Fruit fly (Drosophila melanogaster) whole organism, wandering third instar larva: ENCODE results near the gene CG11686.

ENCODE experiments used
- Abd-B ChIP-seq: fragments of >200 bp; optimal IDR thresholded peaks from 2 replicates; lab custom pipeline; 2017; ENCODE audit warnings: missing biosample characterization, missing genetic modification characterization
- CG32264 ChIP-seq: fragments of 200-800 bp; sonication (Bioruptor generic); optimal IDR thresholded peaks from 2 replicates; lab custom pipeline; 2016; ENCODE audit warnings: missing biosample characterization, missing genetic modification characterization
- CG9705 ChIP-seq: fragments of 200-800 bp; sonication (Bioruptor generic); optimal IDR thresholded peaks from 2 replicates; lab custom pipeline; 2018; ENCODE audit warnings: missing biosample characterization, mild to moderate bottlenecking, missing genetic modification characterization
- CrebA ChIP-seq: fragments of 200-800 bp; sonication (Bioruptor generic); optimal IDR thresholded peaks from 2 replicates; lab custom pipeline; 2016; ENCODE audit warnings: missing biosample characterization, mild to moderate bottlenecking, missing genetic modification characterization, borderline replicate concordance
- Dif ChIP-seq: fragments of 200-275, 200-300 bp; sonication (Bioruptor generic); optimal IDR thresholded peaks from 2 replicates; lab custom pipeline; 2018; ENCODE audit warnings: missing biosample characterization, missing genetic modification characterization; ENCODE audit not compliant: partially characterized antibody
- HLH106 ChIP-seq: fragments of 200-800 bp; optimal IDR thresholded peaks from 3 replicates; lab custom pipeline; 2019; ENCODE audit warnings: missing biosample characterization, mild to moderate bottlenecking, missing genetic modification characterization, moderate library complexity
- Hnf4 ChIP-seq: fragments of 200-800 bp; sonication (Bioruptor generic); optimal IDR thresholded peaks from 2 replicates; lab custom pipeline; 2016; ENCODE audit warnings: missing biosample characterization, mild to moderate bottlenecking, missing genetic modification characterization
- Hr78 ChIP-seq: fragments of >200 bp; optimal IDR thresholded peaks from 2 replicates; lab custom pipeline; 2017; ENCODE audit warnings: missing biosample characterization, missing genetic modification characterization
- Hr83 ChIP-seq: fragments of 200-300 bp; sonication (Bioruptor generic); optimal IDR thresholded peaks from 2 replicates; lab custom pipeline; 2016; ENCODE audit warnings: missing biosample characterization, mild to moderate bottlenecking, missing genetic modification characterization, moderate library complexity; ENCODE audit not compliant: poor library complexity, severe bottlenecking
- Mio ChIP-seq: sonication (Bioruptor generic); optimal IDR thresholded peaks from 2 replicates; lab custom pipeline; 2016; ENCODE audit warnings: missing biosample characterization, missing genetic modification characterization
- Myc ChIP-seq: fragments of >200 bp; optimal IDR thresholded peaks from 2 replicates; lab custom pipeline; 2017
- N ChIP-seq: fragments of >200 bp; optimal IDR thresholded peaks from 2 replicates; lab custom pipeline; 2018; ENCODE audit warnings: missing biosample characterization, missing external identifiers, missing genetic modification characterization
- OdsH ChIP-seq: fragments of 200-800 bp; sonication (Bioruptor generic); optimal IDR thresholded peaks from 2 replicates; lab custom pipeline; 2016; ENCODE audit warnings: missing biosample characterization, mild to moderate bottlenecking, missing genetic modification characterization
- Rel ChIP-seq, 2 experiments: fragments of 200-800 bp; sonication (Bioruptor generic) in 1 of 2; optimal IDR thresholded peaks; 2 replicates in 1 of 2; 3 replicates in 1 of 2; lab custom pipeline; 2016 to 2019; ENCODE audit warnings: mild to moderate bottlenecking in 2 of 2, missing biosample characterization in 2 of 2, missing genetic modification characterization in 2 of 2, moderate library complexity in 1 of 2
- Sp1 ChIP-seq: fragments of 200-800 bp; sonication (Bioruptor generic); optimal IDR thresholded peaks from 3 replicates; lab custom pipeline; 2019; ENCODE audit warnings: missing biosample characterization, mild to moderate bottlenecking, missing genetic modification characterization, moderate library complexity
- Vsx2 ChIP-seq: fragments of 200-300, 225-300 bp; sonication (Bioruptor generic); optimal IDR thresholded peaks from 2 replicates; lab custom pipeline; 2018; ENCODE audit warnings: missing biosample characterization, missing genetic modification characterization; ENCODE audit not compliant: partially characterized antibody
- br ChIP-seq: fragments of 200-800 bp; sonication (Bioruptor generic); optimal IDR thresholded peaks from 2 replicates; lab custom pipeline; 2016; ENCODE audit warnings: missing biosample characterization, missing genetic modification characterization
- brk ChIP-seq: fragments of 200-800 bp; sonication (Bioruptor generic); optimal IDR thresholded peaks from 2 replicates; lab custom pipeline; 2016; ENCODE audit warnings: missing biosample characterization, mild to moderate bottlenecking, missing genetic modification characterization
- dl ChIP-seq, 2 experiments: fragments of 175-275, 200-275 bp in 1 of 2; fragments of 200-275 bp in 1 of 2; sonication (Bioruptor generic); optimal IDR thresholded peaks; lab custom pipeline; 2018; ENCODE audit warnings: mild to moderate bottlenecking in 2 of 2, missing biosample characterization in 2 of 2, missing genetic modification characterization in 2 of 2, moderate library complexity in 2 of 2; ENCODE audit not compliant: partially characterized antibody in 2 of 2, insufficient read depth in 1 of 2
- dmrt93B ChIP-seq: fragments of 200-800 bp; sonication (Bioruptor generic); optimal IDR thresholded peaks from 2 replicates; lab custom pipeline; 2018; ENCODE audit warnings: missing biosample characterization, mild to moderate bottlenecking, missing genetic modification characterization
- dsf ChIP-seq: sonication (Bioruptor generic); optimal IDR thresholded peaks from 2 replicates; lab custom pipeline; 2016; ENCODE audit warnings: missing biosample characterization, missing genetic modification characterization, borderline replicate concordance
- ey ChIP-seq: fragments of 200-800 bp; sonication (Bioruptor generic); optimal IDR thresholded peaks from 2 replicates; lab custom pipeline; 2016; ENCODE audit warnings: missing biosample characterization, missing genetic modification characterization
- foxo ChIP-seq, 2 experiments: fragments of 200-800 bp; sonication (Bioruptor generic); optimal IDR thresholded peaks; 2 replicates in 1 of 2; 3 replicates in 1 of 2; lab custom pipeline; 2016 to 2017; ENCODE audit warnings: missing biosample characterization in 2 of 2, missing genetic modification characterization in 2 of 2
- fru ChIP-seq: fragments of 200-800 bp; sonication (Bioruptor generic); optimal IDR thresholded peaks from 3 replicates; lab custom pipeline; 2016; ENCODE audit warnings: missing biosample characterization, mild to moderate bottlenecking, missing genetic modification characterization
- h ChIP-seq: fragments of 200-800 bp; sonication (Bioruptor generic); optimal IDR thresholded peaks from 3 replicates; lab custom pipeline; 2016; ENCODE audit warnings: missing biosample characterization, mild to moderate bottlenecking, missing genetic modification characterization
- jim ChIP-seq: fragments of 175-275, 200-325 bp; sonication (Bioruptor generic); optimal IDR thresholded peaks from 2 replicates; lab custom pipeline; 2016; ENCODE audit warnings: missing biosample characterization, mild to moderate bottlenecking, missing genetic modification characterization
- lola ChIP-seq: fragments of >200 bp; optimal IDR thresholded peaks from 2 replicates; lab custom pipeline; 2017; ENCODE audit warnings: missing biosample characterization, missing genetic modification characterization
- psq ChIP-seq: fragments of 200-800 bp; sonication (Bioruptor generic); optimal IDR thresholded peaks from 3 replicates; lab custom pipeline; 2017; ENCODE audit warnings: missing biosample characterization, mild to moderate bottlenecking, missing genetic modification characterization, moderate library complexity
- rgr ChIP-seq: fragments of 200-800 bp; sonication (Bioruptor generic); optimal IDR thresholded peaks from 3 replicates; lab custom pipeline; 2016; ENCODE audit warnings: missing biosample characterization, mild to moderate bottlenecking, missing genetic modification characterization
- sage ChIP-seq: fragments of 200-800 bp; sonication (Bioruptor generic); optimal IDR thresholded peaks from 2 replicates; lab custom pipeline; 2016; ENCODE audit warnings: missing biosample characterization, mild to moderate bottlenecking, missing genetic modification characterization
- sv ChIP-seq: fragments of 200-800 bp; sonication (Bioruptor generic); optimal IDR thresholded peaks from 3 replicates; lab custom pipeline; 2016; ENCODE audit warnings: missing biosample characterization, missing genetic modification characterization
- usp ChIP-seq: fragments of >200 bp; optimal IDR thresholded peaks from 2 replicates; lab custom pipeline; 2017; ENCODE audit warnings: missing biosample characterization, missing genetic modification characterization
- woc ChIP-seq: sonication (Bioruptor generic); optimal IDR thresholded peaks from 2 replicates; lab custom pipeline; 2016; ENCODE audit warnings: missing biosample characterization, mild to moderate bottlenecking, missing genetic modification characterization

The CG11686 gene

dm6 chr3R:13298114-13298818 lies 38.1 kb downstream of the CG11686 start, which contains the start of gene CG8774:
TSS of gene CG8774 (plus strand) at chr3R:13298768.
- no peak for TF ChIP-seq dmrt93B (GFP tag; lab: Kevin White, UChicago)
- TF ChIP-seq brk (GFP tag; lab: Kevin White, UChicago) = no peak
- TF ChIP-seq N (GFP tag; lab: Kevin White, UChicago) = no peak
- TF ChIP-seq Hnf4 = no peak
- TF ChIP-seq Sp1 (GFP tag; lab: Kevin White, UChicago) = no peak
- no peak for TF ChIP-seq CG32264 (GFP tag; lab: Kevin White, UChicago)
- TF ChIP-seq br = no peak
- no peak for TF ChIP-seq usp (GFP tag; lab: Kevin White, UChicago)
- TF ChIP-seq sv = no peak
- TF ChIP-seq rgr (GFP tag; lab: Kevin White, UChicago) = no peak
- no peak for TF ChIP-seq Myc
- TF ChIP-seq OdsH (GFP tag; lab: Kevin White, UChicago) = no peak
- no peak for TF ChIP-seq Mio (GFP tag; lab: Kevin White, UChicago)
- no peak for TF ChIP-seq lola (GFP tag; lab: Kevin White, UChicago)
- TF ChIP-seq CrebA (GFP tag; lab: Kevin White, UChicago) = no peak

dm6 chr3R:13302348-13302747 lies 42.2 kb downstream of the CG11686 start, which contains the start of gene CG32473:
TSS of gene CG32473 (plus strand) at chr3R:13302648.
- TF ChIP-seq Rel (GFP tag; optimal IDR thresholded peaks at IDR 0.05; lab: Kevin White, UChicago) (no peak), Rel (tag; optimal IDR thresholded peaks at IDR 0.05; lab: Kevin White, UChicago) (peak; percentile 13), sage (GFP tag; lab: Kevin White, UChicago) (no peak), brk (GFP tag; lab: Kevin White, UChicago) (no peak)

DNA sequence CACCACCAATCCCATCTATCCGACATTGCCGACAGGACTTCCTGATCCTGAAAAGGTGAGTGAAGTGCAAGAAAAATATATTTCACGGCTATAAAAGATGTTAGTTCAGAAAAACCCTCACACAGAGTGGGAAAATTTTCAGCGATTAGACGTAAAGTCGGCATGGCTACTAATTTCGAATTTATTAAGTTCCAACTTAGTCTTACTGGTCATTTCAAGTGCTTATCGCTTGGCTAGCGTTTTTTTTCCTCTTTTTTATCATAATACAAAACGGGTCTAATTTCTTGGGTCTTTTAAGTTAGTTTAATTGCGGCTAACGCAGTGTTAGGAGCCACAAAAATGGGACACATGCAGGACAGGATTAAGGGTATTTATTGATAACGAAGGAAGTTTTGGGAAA lies 43.0 kb downstream of the CG11686 start, which contains the start of gene CG43208:
TSS of gene CG43208 (plus strand) at position 301 of the 400 bp plus-strand sequence.
- TF ChIP-seq sage (GFP tag; lab: Kevin White, UChicago) = no peak
- TF ChIP-seq br = no peak
- TF ChIP-seq Hr83 = no peak
- TF ChIP-seq psq = no peak
- TF ChIP-seq CG32264 (GFP tag; lab: Kevin White, UChicago) = no peak
- TF ChIP-seq h (GFP tag; lab: Kevin White, UChicago) = no peak
- no peak for TF ChIP-seq lola (GFP tag; lab: Kevin White, UChicago)
- TF ChIP-seq CG9705 (GFP tag; lab: Kevin White, UChicago) = no peak
- no peak for TF ChIP-seq dl (GFP tag; optimal IDR thresholded peaks at IDR 0.05; lab: Kevin White, UChicago; ENCODE audit: insufficient read depth in 1 of 2, partially characterized antibody in 2 of 2)
- no peak for TF ChIP-seq Rel (GFP tag; optimal IDR thresholded peaks at IDR 0.05; lab: Kevin White, UChicago)
- no peak for TF ChIP-seq Rel (tag; optimal IDR thresholded peaks at IDR 0.05; lab: Kevin White, UChicago)
- no peak for TF ChIP-seq dmrt93B (GFP tag; lab: Kevin White, UChicago)
- TF ChIP-seq woc = no peak

- TF ChIP-seq Dif (GFP tag; lab: Kevin White, UChicago) (peak; percentile 57), Hr83 (no peak), Hr78 (no peak), fru (GFP tag; lab: Kevin White, UChicago) (peak; percentile 17), psq (peak; percentile 51), foxo (GFP tag; optimal IDR thresholded peaks at IDR 0.05; lab: Kevin White, UChicago) (no peak), woc (no peak), Vsx2 (peak; percentile 37), h (GFP tag; lab: Kevin White, UChicago) (peak; percentile 22)
- TF ChIP-seq, all 38 proteins: peak for 5
These were observed 44.4 kb downstream of the CG11686 start for dm6 chr3R:13304512-13305069.

DNA sequence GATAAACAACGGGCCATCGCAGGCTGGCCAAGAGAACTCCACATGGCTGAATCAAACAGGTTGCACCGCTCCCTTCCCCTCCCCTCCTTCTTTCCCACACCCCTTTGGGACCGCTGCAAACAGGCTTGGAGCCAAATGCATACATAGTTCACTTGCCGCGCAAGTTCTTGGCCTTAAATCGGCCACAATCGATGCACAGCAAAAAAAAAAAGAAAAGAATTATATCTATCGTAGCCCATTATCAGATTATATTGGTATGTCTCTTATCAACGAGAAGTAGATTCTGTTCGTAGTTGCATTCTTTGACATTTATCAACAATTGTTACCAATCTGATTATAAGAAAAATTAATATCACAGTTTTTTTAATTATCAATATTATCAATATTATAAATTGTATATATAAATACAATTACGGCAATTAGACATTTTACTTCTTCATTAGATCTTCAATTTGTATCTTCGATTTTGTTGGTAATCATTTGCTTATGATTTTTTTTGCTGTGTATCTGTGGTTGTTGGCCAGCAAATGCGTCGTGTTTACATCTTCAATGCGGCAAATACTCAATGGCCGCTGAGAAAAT lies 45.3 kb downstream of the CG11686 start:
- TF ChIP-seq lola (GFP tag; lab: Kevin White, UChicago) (no peak), h (GFP tag; lab: Kevin White, UChicago) (peak; percentile 61), dsf (no peak), Rel (GFP tag; optimal IDR thresholded peaks at IDR 0.05; lab: Kevin White, UChicago) (no peak), Rel (tag; optimal IDR thresholded peaks at IDR 0.05; lab: Kevin White, UChicago) (no peak), Dif (GFP tag; lab: Kevin White, UChicago) (peak; percentile 79), dl (GFP tag; optimal IDR thresholded peaks at IDR 0.05; lab: Kevin White, UChicago; ENCODE audit: insufficient read depth in 1 of 2, partially characterized antibody in 2 of 2) (peak in 1 of 2 experiments; percentile 11), CG9705 (GFP tag; lab: Kevin White, UChicago) (peak; percentile 45), Sp1 (GFP tag; lab: Kevin White, UChicago) (peak; percentile 91), dmrt93B (GFP tag; lab: Kevin White, UChicago) (peak; percentile 72), psq (peak; percentile 85), fru (GFP tag; lab: Kevin White, UChicago) (peak; percentile 78), rgr (GFP tag; lab: Kevin White, UChicago) (peak; percentile 78), woc (peak; percentile 36), OdsH (GFP tag; lab: Kevin White, UChicago) (peak; percentile 85), ey (GFP tag; lab: Kevin White, UChicago) (peak; percentile 34), Vsx2 (peak; percentile 71), HLH106 (tag; lab: Kevin White, UChicago) (peak; percentile 81), Abd-B (GFP tag; lab: Kevin White, UChicago) (no peak), br (peak; percentile 19), jim (GFP tag; lab: Kevin White, UChicago) (no peak), Hnf4 (peak; percentile 37), foxo (GFP tag; optimal IDR thresholded peaks at IDR 0.05; lab: Kevin White, UChicago) (peak in 1 of 2 experiments; percentile 82), N (GFP tag; lab: Kevin White, UChicago) (no peak)
- TF ChIP-seq, all 38 proteins: peak for 17
